Fruit fly (Drosophila melanogaster) whole organism, pupa: ENCODE data around the gene EndoU.

Source experiments
- CG10348 ChIP-seq: fragments of 200-800 bp; sonication (Bioruptor generic); IDR thresholded peaks from 2 replicates; pipeline ENCODE4 v1.3.6; 2022; ENCODE audit warnings: missing biosample characterization, missing genetic modification characterization
- CG12605 ChIP-seq: fragments of 200-800 bp; sonication (Bioruptor generic); IDR thresholded peaks from 2 replicates; pipeline ENCODE4 v1.3.6; 2022; ENCODE audit warnings: missing biosample characterization, missing genetic modification characterization
- CG13204 ChIP-seq: fragments of 200-800 bp; sonication (Bioruptor generic); optimal IDR thresholded peaks from 2 replicates; lab custom pipeline; 2018; ENCODE audit warnings: missing biosample characterization, mild to moderate bottlenecking, missing genetic modification characterization, moderate library complexity
- CG14655 ChIP-seq: fragments of 200-800 bp; sonication (Bioruptor generic); optimal IDR thresholded peaks from 3 replicates; lab custom pipeline; 2017; ENCODE audit warnings: mild to moderate bottlenecking, missing biosample characterization, missing genetic modification reagents, missing genetic modification characterization
- CG15710 ChIP-seq: fragments of 200-800 bp; sonication (Bioruptor generic); optimal IDR thresholded peaks from 2 replicates; lab custom pipeline; 2018; ENCODE audit warnings: missing biosample characterization, mild to moderate bottlenecking, missing genetic modification characterization, moderate library complexity
- CG17806 ChIP-seq: fragments of 200-800 bp; sonication (Bioruptor generic); optimal IDR thresholded peaks from 2 replicates; lab custom pipeline; 2018; ENCODE audit warnings: missing biosample characterization, mild to moderate bottlenecking, missing genetic modification characterization, moderate library complexity
- CG32121 ChIP-seq: fragments of 200-800 bp; sonication (Bioruptor generic); IDR thresholded peaks from 2 replicates; pipeline ENCODE4 v1.3.6; 2022; ENCODE audit warnings: missing biosample characterization, missing genetic modification characterization
- CG34367 ChIP-seq: fragments of 200-800 bp; sonication (Bioruptor generic); optimal IDR thresholded peaks from 2 replicates; lab custom pipeline; 2018; ENCODE audit warnings: missing biosample characterization, mild to moderate bottlenecking, missing genetic modification characterization
- CG4496 ChIP-seq: fragments of 200-800 bp; sonication (Bioruptor generic); IDR thresholded peaks from 3 replicates; pipeline ENCODE4 v1.3.6; 2022; ENCODE audit warnings: missing biosample characterization, missing genetic modification characterization
- CG8159 ChIP-seq: fragments of 200-800 bp; sonication (Bioruptor generic); optimal IDR thresholded peaks from 3 replicates; lab custom pipeline; 2018; ENCODE audit warnings: missing biosample characterization, mild to moderate bottlenecking, missing genetic modification characterization, moderate library complexity
- CG8301 ChIP-seq: fragments of 200-800 bp; sonication (Bioruptor generic); optimal IDR thresholded peaks from 2 replicates; lab custom pipeline; 2018; ENCODE audit warnings: missing biosample characterization, mild to moderate bottlenecking, missing genetic modification characterization
- CG9948 ChIP-seq: fragments of 200-800 bp; sonication (Bioruptor generic); optimal IDR thresholded peaks from 2 replicates; lab custom pipeline; 2018; ENCODE audit warnings: missing biosample characterization, mild to moderate bottlenecking, missing genetic modification characterization, moderate library complexity
- D1 ChIP-seq: fragments of 200-800 bp; sonication (Bioruptor generic); optimal IDR thresholded peaks from 2 replicates; lab custom pipeline; 2018; ENCODE audit warnings: missing biosample characterization, mild to moderate bottlenecking, missing genetic modification characterization, moderate library complexity
- EcR ChIP-seq: fragments of 200-800 bp; sonication (Bioruptor generic); optimal IDR thresholded peaks from 3 replicates; lab custom pipeline; 2019; ENCODE audit warnings: missing biosample characterization, missing genetic modification characterization, mild to moderate bottlenecking, moderate library complexity, missing genetic modification reagents
- Ets98B ChIP-seq: fragments of 200-800 bp; sonication (Bioruptor generic); IDR thresholded peaks from 2 replicates; pipeline ENCODE4 v1.3.6; 2022; ENCODE audit warnings: missing biosample characterization, missing genetic modification characterization
- Pif1A ChIP-seq: fragments of 200-800 bp; sonication (Bioruptor generic); optimal IDR thresholded peaks from 3 replicates; lab custom pipeline; 2016; ENCODE audit warnings: missing biosample characterization, missing genetic modification characterization
- Pif1B ChIP-seq: fragments of 200-800 bp; sonication (Bioruptor generic); optimal IDR thresholded peaks from 3 replicates; lab custom pipeline; 2016; ENCODE audit warnings: missing biosample characterization, missing genetic modification characterization
- Snoo ChIP-seq: fragments of 200-800 bp; sonication (Bioruptor generic); optimal IDR thresholded peaks from 3 replicates; lab custom pipeline; 2017; ENCODE audit warnings: missing biosample characterization, mild to moderate bottlenecking, missing genetic modification characterization, inconsistent platforms
- fd96Ca ChIP-seq: fragments of 200-800 bp; sonication (Bioruptor generic); IDR thresholded peaks from 3 replicates; pipeline ENCODE4 v1.3.6; 2022; ENCODE audit warnings: missing biosample characterization, missing genetic modification characterization
- gl ChIP-seq: fragments of 200-800 bp; sonication (Bioruptor generic); optimal IDR thresholded peaks from 2 replicates; lab custom pipeline; 2018; ENCODE audit warnings: missing biosample characterization, mild to moderate bottlenecking, missing genetic modification characterization
- rn ChIP-seq: fragments of 200-800 bp; sonication (Bioruptor generic); IDR thresholded peaks from 2 replicates; pipeline ENCODE4 v1.3.6; 2022; ENCODE audit warnings: missing biosample characterization, missing genetic modification characterization

EndoU gene

DNA sequence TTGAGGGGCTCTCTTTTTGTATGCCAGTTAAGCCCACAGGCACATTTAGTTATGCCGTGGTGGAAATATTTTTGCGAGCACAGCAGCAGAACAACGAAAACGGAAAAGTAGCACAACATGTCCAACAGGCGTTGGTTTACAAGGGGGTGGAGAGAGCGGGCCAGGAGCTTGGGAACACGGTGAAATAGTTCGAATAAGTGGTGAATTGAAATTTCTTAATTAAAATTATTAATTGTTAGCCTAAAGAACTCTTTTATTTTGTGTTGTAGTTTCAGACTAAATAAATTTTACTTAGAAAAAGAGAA, 12.0 kb downstream of the EndoU start:
- TF ChIP-seq CG14655 (peak; percentile 1), CG4496 (GFP tag; lab: Robert Waterston, UW) (no peak), CG32121 (GFP tag; lab: Robert Waterston, UW) (peak; percentile 6; the same call in 1 of the 2 replicates), fd96Ca (GFP tag; lab: Robert Waterston, UW) (no peak)

DNA sequence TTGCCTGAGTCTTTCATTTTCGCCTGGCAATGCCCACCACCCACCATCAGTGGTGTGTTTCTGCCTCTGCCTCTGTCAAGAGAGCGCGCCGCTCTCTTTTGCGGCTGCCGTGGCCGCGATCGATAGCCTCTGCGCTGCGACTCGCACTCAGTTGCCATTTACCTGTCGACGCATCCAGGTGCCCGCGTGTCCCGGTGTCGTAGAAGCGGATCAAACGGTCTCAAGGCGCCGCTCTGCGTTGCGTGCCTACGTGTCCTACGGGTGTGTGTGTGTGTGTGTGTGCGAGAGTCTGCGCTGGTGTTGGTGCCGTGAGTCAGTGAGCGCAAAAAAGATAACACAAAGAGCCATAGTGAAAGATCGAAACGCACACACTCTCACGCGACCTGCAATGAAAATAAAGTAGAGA, 12.6 kb downstream of the EndoU start, which contains the start of gene Fbxl7:
Gene Fbxl7 (plus strand): TSS at position 148 of the 406 bp plus-strand sequence.
- TF ChIP-seq Snoo (tag; lab: Kevin White, UChicago) (no peak), fd96Ca (GFP tag; lab: Robert Waterston, UW) (peak; percentile 48; the same call in 1 of the 3 replicates), CG32121 (GFP tag; lab: Robert Waterston, UW) (peak; percentile 29; the same call in 1 of the 2 replicates), Pif1A (GFP tag; lab: Kevin White, UChicago) (no peak), CG8159 (tag; lab: Kevin White, UChicago) (no peak), rn (no peak), CG9948 (tag; lab: Kevin White, UChicago) (no peak), Ets98B (GFP tag; lab: Robert Waterston, UW) (peak; percentile 63), EcR (GFP tag; lab: Kevin White, UChicago) (peak; percentile 53), D1 (tag; lab: Kevin White, UChicago) (no peak), CG10348 (GFP tag; lab: Robert Waterston, UW) (no peak), CG12605 (GFP tag; lab: Robert Waterston, UW) (peak; percentile 59; the same call in 1 of the 2 replicates), CG17806 (no peak), CG8301 (no peak), CG4496 (GFP tag; lab: Robert Waterston, UW) (peak; percentile 69), gl (peak; percentile 17), CG13204 (GFP tag; lab: Kevin White, UChicago) (peak; percentile 67), CG14655 (no peak), CG34367 (no peak), Pif1B (GFP tag; lab: Kevin White, UChicago) (no peak), CG15710 (tag; lab: Kevin White, UChicago) (peak; percentile 4)

DNA sequence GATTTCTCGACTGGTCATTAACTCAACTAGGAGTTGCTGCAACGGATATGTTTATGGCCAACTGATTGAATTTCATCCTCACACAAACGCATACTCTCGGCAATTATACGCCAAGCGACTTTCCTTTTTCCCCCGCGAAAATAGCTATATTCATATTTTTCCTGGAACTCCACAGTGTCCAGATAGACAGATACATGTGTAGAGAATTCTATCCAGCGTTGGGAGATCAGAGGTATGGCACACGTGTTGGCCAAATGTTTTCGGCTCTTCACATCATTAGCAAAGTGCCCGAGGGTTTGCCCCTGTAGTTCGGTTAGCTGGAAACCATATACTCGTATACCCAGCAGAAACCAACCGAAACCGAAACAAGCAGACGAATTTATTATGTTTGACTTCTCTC, 13.5 kb downstream of the EndoU start:
- no peak for TF ChIP-seq CG12605 (GFP tag; lab: Robert Waterston, UW)
- no peak for TF ChIP-seq CG17806
- no peak for TF ChIP-seq CG9948 (tag; lab: Kevin White, UChicago)
- no peak for TF ChIP-seq D1 (tag; lab: Kevin White, UChicago)
- TF ChIP-seq CG8301, result no peak
- no peak for TF ChIP-seq CG8159 (tag; lab: Kevin White, UChicago)
- TF ChIP-seq CG13204 (GFP tag; lab: Kevin White, UChicago), result no peak

DNA sequence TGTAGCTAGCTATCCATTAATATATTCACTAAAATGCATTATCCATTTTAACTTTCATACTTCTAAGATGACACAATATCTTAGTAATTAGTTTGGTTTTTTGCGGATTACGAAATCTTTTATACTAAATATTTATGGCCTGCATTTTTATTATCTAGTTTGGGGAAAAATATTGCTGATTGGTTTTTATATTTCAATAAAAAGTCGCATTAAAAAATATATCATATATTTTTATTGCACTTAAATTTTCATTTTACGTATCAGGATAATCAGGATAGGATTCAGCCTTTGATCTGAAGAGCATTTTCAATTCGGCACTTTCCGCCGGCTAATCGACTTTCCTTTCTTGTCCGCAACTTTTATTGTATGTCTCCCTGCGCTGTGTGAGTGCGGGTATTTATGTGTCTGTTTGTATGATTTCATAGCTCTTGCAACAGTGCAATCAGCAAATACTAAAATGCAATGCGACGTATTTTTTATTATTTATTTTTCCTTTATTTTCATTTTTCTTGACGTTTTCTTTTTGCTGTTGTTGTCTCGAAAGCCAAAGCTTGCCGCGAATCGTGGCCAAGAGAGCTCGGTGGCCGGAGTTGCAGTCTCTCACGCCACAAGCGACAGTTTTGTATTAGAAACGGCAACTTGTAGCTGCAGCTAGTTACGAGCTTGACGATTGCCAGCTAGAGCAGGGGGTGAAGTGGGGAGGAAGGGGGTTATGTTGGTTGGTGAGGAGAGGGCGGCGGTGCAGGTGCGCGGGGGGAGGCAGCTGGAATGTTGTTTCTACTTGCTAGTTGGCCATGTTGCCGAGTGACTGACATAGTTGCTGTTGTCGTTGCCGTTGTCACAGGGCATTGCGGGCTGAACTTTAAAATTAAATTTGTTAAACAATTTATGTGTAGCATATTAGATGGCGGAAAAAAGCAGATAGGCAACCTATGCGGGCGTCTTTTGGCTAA, 14.7 kb downstream of the EndoU start:
- TF ChIP-seq CG10348 (GFP tag; lab: Robert Waterston, UW) (no peak), CG12605 (GFP tag; lab: Robert Waterston, UW) (peak; percentile 79), CG14655 (peak; percentile 44), D1 (tag; lab: Kevin White, UChicago) (no peak), CG32121 (GFP tag; lab: Robert Waterston, UW) (peak; percentile 51; the same call in 1 of the 2 replicates), Ets98B (GFP tag; lab: Robert Waterston, UW) (peak; percentile 50; the same call in 1 of the 2 replicates), CG8301 (peak; percentile 10), CG4496 (GFP tag; lab: Robert Waterston, UW) (no peak)
- TF ChIP-seq, all 21 proteins: peak for 5

DNA sequence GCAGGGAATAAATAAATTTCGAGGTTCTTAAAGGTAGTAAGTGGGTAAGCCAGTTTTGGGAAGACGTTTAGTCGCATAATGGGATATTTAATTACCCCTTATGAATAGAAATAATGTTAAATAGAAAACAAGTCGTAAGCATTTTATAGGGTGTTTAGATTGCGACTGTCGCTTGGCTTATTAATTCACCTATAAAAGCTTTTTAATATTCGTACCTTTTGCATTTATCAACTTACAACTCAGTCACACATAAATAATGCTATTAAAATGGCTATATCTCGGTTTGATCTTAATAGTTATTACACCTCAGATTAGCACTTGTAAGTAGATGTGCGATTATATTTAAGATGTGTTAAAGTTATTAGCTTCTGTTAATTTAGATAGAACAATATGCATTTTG, 17.1 kb downstream of the EndoU start, which contains the start of gene CG34276:
Gene CG34276 (plus strand): TSS at position 301 of the 400 bp plus-strand sequence.
- no peak for TF ChIP-seq fd96Ca (GFP tag; lab: Robert Waterston, UW)
- no peak for TF ChIP-seq CG32121 (GFP tag; lab: Robert Waterston, UW)

DNA sequence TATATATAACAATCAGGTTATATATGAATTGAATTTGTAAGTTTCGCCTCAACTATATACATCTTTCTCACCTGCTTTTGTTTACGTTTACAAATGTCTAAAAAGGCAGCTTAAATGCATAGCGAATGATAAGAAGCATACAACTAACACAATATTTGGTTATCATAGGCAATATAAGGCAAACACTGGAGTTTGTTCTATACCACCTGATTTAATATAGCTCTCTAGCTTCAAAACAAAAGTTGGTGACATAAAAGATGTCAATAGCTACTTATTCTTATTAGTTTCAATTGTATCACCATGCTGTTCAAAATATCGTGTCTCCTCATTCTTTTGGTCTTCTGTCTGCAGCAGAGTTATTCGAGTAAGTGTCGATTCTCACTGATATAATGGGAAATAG, 17.7 kb downstream of the EndoU start:
- TF ChIP-seq rn, result no peak
- TF ChIP-seq CG15710 (tag; lab: Kevin White, UChicago), result no peak
- no peak for TF ChIP-seq CG17806
- no peak for TF ChIP-seq CG14655
- TF ChIP-seq CG8301, result no peak
- TF ChIP-seq CG12605 (GFP tag; lab: Robert Waterston, UW), result no peak
- no peak for TF ChIP-seq CG8159 (tag; lab: Kevin White, UChicago)
- no peak for TF ChIP-seq CG10348 (GFP tag; lab: Robert Waterston, UW)
- no peak for TF ChIP-seq CG9948 (tag; lab: Kevin White, UChicago)
- no peak for TF ChIP-seq CG32121 (GFP tag; lab: Robert Waterston, UW)
- TF ChIP-seq Snoo (tag; lab: Kevin White, UChicago), result no peak
- TF ChIP-seq CG4496 (GFP tag; lab: Robert Waterston, UW), result no peak
- TF ChIP-seq EcR (GFP tag; lab: Kevin White, UChicago), result no peak
- TF ChIP-seq fd96Ca (GFP tag; lab: Robert Waterston, UW), result no peak
- TF ChIP-seq gl, result no peak
- TF ChIP-seq Pif1B (GFP tag; lab: Kevin White, UChicago), result no peak
- no peak for TF ChIP-seq Ets98B (GFP tag; lab: Robert Waterston, UW)
- TF ChIP-seq D1 (tag; lab: Kevin White, UChicago), result no peak
- no peak for TF ChIP-seq CG34367
